Worm (Caenorhabditis elegans) whole organism, L3 larva: ENCODE measurements around the gene mtm-3.
A peak's percentile ranks its signal among the peaks of the same experiment; 100 is the strongest.

Experiments used
- R02D3.7 ChIP-seq: fragments of 150-350 bp; optimal IDR thresholded peaks from 2 replicates; lab custom pipeline; 2014; ENCODE audit warnings: missing biosample characterization, missing genetic modification characterization
- ZK546.5 ChIP-seq: sonication (generic microtip); optimal IDR thresholded peaks from 2 replicates; lab custom pipeline; 2017; ENCODE audit warnings: missing biosample characterization, missing genetic modification characterization
- aly-2 ChIP-seq: fragments of 150-350 bp; optimal IDR thresholded peaks from 2 replicates; lab custom pipeline; 2014; ENCODE audit warnings: missing biosample characterization, missing genetic modification characterization
- ama-1 ChIP-seq: fragments of 150-350 bp; optimal IDR thresholded peaks from 2 replicates; lab custom pipeline; 2018
- ceh-16 ChIP-seq: sonication (generic microtip); optimal IDR thresholded peaks from 2 replicates; lab custom pipeline; 2017; ENCODE audit warnings: missing biosample characterization, missing genetic modification characterization
- ceh-28 ChIP-seq: fragments of 150-350 bp; optimal IDR thresholded peaks from 2 replicates; lab custom pipeline; 2014; ENCODE audit warnings: missing biosample characterization, missing genetic modification reagents, missing genetic modification characterization
- ceh-82 ChIP-seq: fragments of 150-350 bp; optimal IDR thresholded peaks from 2 replicates; lab custom pipeline; 2014; ENCODE audit warnings: missing biosample characterization, missing genetic modification characterization
- ceh-9 ChIP-seq: sonication (generic microtip); optimal IDR thresholded peaks from 2 replicates; lab custom pipeline; 2018; ENCODE audit warnings: missing biosample characterization, missing genetic modification characterization
- daf-12 ChIP-seq: fragments of 150-350 bp; optimal IDR thresholded peaks from 2 replicates; lab custom pipeline; 2014; ENCODE audit warnings: missing biosample characterization, missing genetic modification reagents, missing genetic modification characterization
- egl-27 ChIP-seq: sonication (generic microtip); optimal IDR thresholded peaks from 4 replicates; lab custom pipeline; 2017; ENCODE audit warnings: missing biosample characterization, missing genetic modification reagents, missing genetic modification characterization
- egl-5 ChIP-seq: fragments of 150-350 bp; optimal IDR thresholded peaks from 2 replicates; lab custom pipeline; 2017; ENCODE audit warnings: missing biosample characterization, missing genetic modification reagents, missing genetic modification characterization, inconsistent platforms
- elt-1 ChIP-seq: fragments of 150-350 bp; optimal IDR thresholded peaks from 2 replicates; lab custom pipeline; 2014; ENCODE audit warnings: missing biosample characterization, missing genetic modification characterization
- elt-2 ChIP-seq: sonication (generic microtip); optimal IDR thresholded peaks from 2 replicates; lab custom pipeline; 2016; ENCODE audit warnings: missing genetic modification reagents, mild to moderate bottlenecking, missing genetic modification characterization, missing compliant biosample characterization
- elt-3 ChIP-seq, 3 experiments: fragments of 150-350 bp in 1 of 3; sonication (generic microtip) in 2 of 3; optimal IDR thresholded peaks; 2 replicates in 2 of 3; 4 replicates in 1 of 3; lab custom pipeline; 2014 to 2017; ENCODE audit warnings: missing biosample characterization in 3 of 3, missing genetic modification characterization in 3 of 3
- eor-1 ChIP-seq, 2 experiments: fragments of 150-350 bp; optimal IDR thresholded peaks; 2 replicates each; lab custom pipeline; 2014 to 2018; ENCODE audit warnings: missing biosample characterization in 2 of 2, missing genetic modification characterization in 2 of 2
- fkh-10 ChIP-seq: sonication (generic microtip); optimal IDR thresholded peaks from 2 replicates; lab custom pipeline; 2017; ENCODE audit warnings: missing biosample characterization, missing genetic modification reagents, missing genetic modification characterization
- fkh-2 ChIP-seq: fragments of 150-350 bp; optimal IDR thresholded peaks from 2 replicates; lab custom pipeline; 2014; ENCODE audit warnings: missing biosample characterization, missing genetic modification reagents, missing genetic modification characterization
- fos-1 ChIP-seq: fragments of 150-350 bp; optimal IDR thresholded peaks from 2 replicates; lab custom pipeline; 2014; ENCODE audit warnings: missing biosample characterization, missing genetic modification characterization
- hmg-11 ChIP-seq: sonication (generic microtip); optimal IDR thresholded peaks from 2 replicates; lab custom pipeline; 2016; ENCODE audit warnings: missing genetic modification characterization, missing compliant biosample characterization
- jun-1 ChIP-seq: fragments of 150-350 bp; optimal IDR thresholded peaks from 2 replicates; lab custom pipeline; 2014; ENCODE audit warnings: missing biosample characterization, missing genetic modification reagents, missing genetic modification characterization
- lin-15B ChIP-seq: fragments of 150-350 bp; optimal IDR thresholded peaks from 2 replicates; lab custom pipeline; 2014; ENCODE audit warnings: missing biosample characterization, missing genetic modification characterization
- lin-39 ChIP-seq: fragments of 150-350 bp; optimal IDR thresholded peaks from 2 replicates; lab custom pipeline; 2018; ENCODE audit warnings: missing biosample characterization, missing genetic modification reagents, missing genetic modification characterization
- lsy-12 ChIP-seq: sonication (generic microtip); optimal IDR thresholded peaks from 2 replicates; lab custom pipeline; 2016; ENCODE audit warnings: mild to moderate bottlenecking, missing genetic modification characterization, missing compliant biosample characterization
- mdl-1 ChIP-seq: fragments of 150-350 bp; optimal IDR thresholded peaks from 2 replicates; lab custom pipeline; 2014; ENCODE audit warnings: missing biosample characterization, missing genetic modification characterization
- mml-1 ChIP-seq: fragments of 150-350 bp; sonication (generic microtip); optimal IDR thresholded peaks from 3 replicates; lab custom pipeline; 2014; ENCODE audit warnings: missing biosample characterization, missing genetic modification characterization
- nfya-1 ChIP-seq: sonication (generic microtip); optimal IDR thresholded peaks from 2 replicates; lab custom pipeline; 2017; ENCODE audit warnings: missing genetic modification characterization, mild to moderate bottlenecking, missing compliant biosample characterization, antibody characterized with exemption, moderate library complexity; ENCODE audit not compliant: insufficient read depth
- nhr-11 ChIP-seq: fragments of 150-350 bp; optimal IDR thresholded peaks from 2 replicates; lab custom pipeline; 2014; ENCODE audit warnings: missing biosample characterization, missing genetic modification characterization
- nhr-12 ChIP-seq: fragments of 150-350 bp; optimal IDR thresholded peaks from 2 replicates; lab custom pipeline; 2014; ENCODE audit warnings: missing biosample characterization, missing genetic modification characterization
- nhr-23 ChIP-seq: fragments of 150-350 bp; optimal IDR thresholded peaks from 2 replicates; lab custom pipeline; 2014; ENCODE audit warnings: missing biosample characterization, missing genetic modification reagents, missing genetic modification characterization
- nhr-237 ChIP-seq: fragments of 150-350 bp; optimal IDR thresholded peaks from 2 replicates; lab custom pipeline; 2014; ENCODE audit warnings: missing biosample characterization, missing genetic modification characterization
- nhr-25 ChIP-seq: sonication (generic microtip); optimal IDR thresholded peaks from 2 replicates; lab custom pipeline; 2017; ENCODE audit warnings: missing biosample characterization, missing genetic modification characterization
- nhr-28 ChIP-seq: fragments of 150-350 bp; optimal IDR thresholded peaks from 2 replicates; lab custom pipeline; 2014; ENCODE audit warnings: missing biosample characterization, missing genetic modification characterization
- nhr-43 ChIP-seq: sonication (generic microtip); optimal IDR thresholded peaks from 2 replicates; lab custom pipeline; 2016; ENCODE audit warnings: mild to moderate bottlenecking, missing genetic modification characterization, missing compliant biosample characterization; ENCODE audit not compliant: poor library complexity, severe bottlenecking
- nhr-67 ChIP-seq: fragments of 150-350 bp; optimal IDR thresholded peaks from 2 replicates; lab custom pipeline; 2014; ENCODE audit warnings: missing biosample characterization, missing genetic modification characterization
- nhr-76 ChIP-seq: fragments of 150-350 bp; sonication (generic microtip); optimal IDR thresholded peaks from 5 replicates; lab custom pipeline; 2014; ENCODE audit warnings: missing biosample characterization, missing genetic modification characterization
- nhr-77 ChIP-seq: fragments of 150-350 bp; optimal IDR thresholded peaks from 2 replicates; lab custom pipeline; 2014; ENCODE audit warnings: missing biosample characterization, missing genetic modification characterization
- pha-4 ChIP-seq: fragments of 150-350 bp; optimal IDR thresholded peaks from 2 replicates; lab custom pipeline; 2014; ENCODE audit warnings: missing biosample characterization, missing genetic modification reagents, missing genetic modification characterization
- pqm-1 ChIP-seq: fragments of 150-350 bp; optimal IDR thresholded peaks from 2 replicates; lab custom pipeline; 2017; ENCODE audit warnings: missing biosample characterization, missing genetic modification characterization, inconsistent platforms
- sea-2 ChIP-seq: fragments of 150-350 bp; sonication (generic microtip); optimal IDR thresholded peaks from 4 replicates; lab custom pipeline; 2014; ENCODE audit warnings: missing biosample characterization, missing genetic modification reagents, missing genetic modification characterization
- skn-1 ChIP-seq: fragments of 150-350 bp; optimal IDR thresholded peaks from 2 replicates; lab custom pipeline; 2014; ENCODE audit warnings: missing biosample characterization, missing genetic modification characterization
- snpc-4 ChIP-seq: fragments of 150-350 bp; optimal IDR thresholded peaks from 2 replicates; lab custom pipeline; 2014; ENCODE audit warnings: missing biosample characterization, missing genetic modification characterization
- tbx-2 ChIP-seq: sonication (generic microtip); optimal IDR thresholded peaks from 2 replicates; lab custom pipeline; 2016; ENCODE audit warnings: mild to moderate bottlenecking, missing genetic modification characterization, missing compliant biosample characterization
- unc-39 ChIP-seq: sonication (generic microtip); optimal IDR thresholded peaks from 4 replicates; lab custom pipeline; 2017; ENCODE audit warnings: missing biosample characterization, missing genetic modification characterization
- unc-62 ChIP-seq: fragments of 150-350 bp; sonication (generic microtip); optimal IDR thresholded peaks from 4 replicates; lab custom pipeline; 2014; ENCODE audit warnings: missing biosample characterization, missing genetic modification reagents, missing genetic modification characterization
- zag-1 ChIP-seq: fragments of 150-350 bp; optimal IDR thresholded peaks from 2 replicates; lab custom pipeline; 2014; ENCODE audit warnings: missing biosample characterization, missing genetic modification characterization
- ztf-11 ChIP-seq: fragments of 150-350 bp; optimal IDR thresholded peaks from 2 replicates; lab custom pipeline; 2014; ENCODE audit warnings: missing biosample characterization, missing genetic modification characterization
- ztf-4 ChIP-seq: fragments of 150-350 bp; optimal IDR thresholded peaks from 2 replicates; lab custom pipeline; 2014; ENCODE audit warnings: missing biosample characterization, missing genetic modification characterization

mtm-3 gene

DNA sequence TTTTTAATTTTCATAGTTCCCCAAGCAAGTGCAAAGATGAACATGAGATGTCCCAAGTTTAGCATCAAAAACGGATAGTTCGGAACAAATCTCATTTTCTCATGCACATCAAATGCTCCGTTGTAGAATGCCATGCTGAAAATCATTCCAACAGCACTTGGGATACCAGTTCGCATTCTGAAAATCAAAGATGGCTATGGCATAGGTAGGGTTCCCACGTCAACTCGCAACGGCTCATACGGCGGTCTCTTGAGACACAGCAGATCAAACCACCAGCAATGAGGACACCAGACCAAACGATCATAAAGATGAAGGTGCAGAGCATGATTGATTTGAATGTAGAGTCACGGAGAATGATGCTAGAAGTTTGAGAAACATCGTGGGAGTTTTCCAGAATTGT lies 2.8 kb upstream of the mtm-3 start:
- TF ChIP-seq ZK546.5 (tag; lab: Kevin White, UChicago) (no peak), jun-1 (no peak), pqm-1 (tag; lab: Kevin White, UChicago) (no peak), nhr-76 (tag; lab: Kevin White, UChicago) (no peak), daf-12 (tag; lab: Kevin White, UChicago) (no peak), skn-1 (tag; lab: Kevin White, UChicago) (no peak), snpc-4 (tag; lab: Kevin White, UChicago) (no peak), nhr-77 (tag; lab: Kevin White, UChicago) (no peak), R02D3.7 (no peak), elt-2 (tag; lab: Kevin White, UChicago) (no peak), ama-1 (lab: Kevin White, UChicago) (no peak), ztf-11 (no peak)

- TF ChIP-seq pqm-1 (tag; lab: Kevin White, UChicago) (peak; percentile 84), ztf-4 (tag; lab: Kevin White, UChicago) (peak; percentile 81), eor-1 (tag; optimal IDR thresholded peaks at IDR 0.05; lab: Kevin White, UChicago) (no peak), fkh-10 (GFP tag; lab: Kevin White, UChicago) (peak; percentile 97), elt-3 (tag; optimal IDR thresholded peaks at IDR 0.05; lab: Kevin White, UChicago) (peak in 1 of 3 experiments; percentile 30), unc-62 (GFP tag; lab: Kevin White, UChicago) (peak; percentile 95), elt-1 (tag; lab: Kevin White, UChicago) (peak; percentile 87), snpc-4 (tag; lab: Kevin White, UChicago) (peak; percentile 88), nhr-237 (no peak), mml-1 (tag; lab: Kevin White, UChicago) (no peak), nfya-1 (peak; percentile 98), hmg-11 (tag; lab: Kevin White, UChicago) (peak; percentile 99), nhr-67 (tag; lab: Kevin White, UChicago) (no peak), ceh-16 (tag; lab: Kevin White, UChicago) (peak; percentile 43), lin-39 (tag; lab: Kevin White, UChicago) (peak; percentile 96), nhr-11 (tag; lab: Kevin White, UChicago) (peak; percentile 86), nhr-25 (tag; lab: Kevin White, UChicago) (peak; percentile 96), nhr-23 (tag; lab: Kevin White, UChicago) (peak; percentile 98), nhr-77 (tag; lab: Kevin White, UChicago) (peak; percentile 69), pha-4 (peak; percentile 99), nhr-43 (peak; percentile 93), fos-1 (peak; percentile 79), skn-1 (tag; lab: Kevin White, UChicago) (peak; percentile 85), elt-2 (tag; lab: Kevin White, UChicago) (peak; percentile 74), fkh-2 (peak; percentile 64), jun-1 (peak; percentile 98), egl-5 (tag; lab: Kevin White, UChicago) (peak; percentile 96), ama-1 (lab: Kevin White, UChicago) (peak; percentile 20), daf-12 (tag; lab: Kevin White, UChicago) (no peak), ztf-11 (no peak), ZK546.5 (tag; lab: Kevin White, UChicago) (peak; percentile 15), nhr-76 (tag; lab: Kevin White, UChicago) (peak; percentile 58), zag-1 (peak; percentile 54), ceh-9 (no peak), R02D3.7 (peak; percentile 82), tbx-2 (tag; lab: Kevin White, UChicago) (peak; percentile 91), ceh-28 (tag; lab: Kevin White, UChicago) (peak; percentile 98), sea-2 (GFP tag; lab: Kevin White, UChicago) (peak; percentile 43), ceh-82 (peak; percentile 88), unc-39 (tag; lab: Kevin White, UChicago) (peak; percentile 28), lin-15B (peak; percentile 86), egl-27 (tag; lab: Kevin White, UChicago) (peak; percentile 85), nhr-12 (tag; lab: Kevin White, UChicago) (no peak), nhr-28 (tag; lab: Kevin White, UChicago) (no peak), mdl-1 (tag; lab: Kevin White, UChicago) (peak; percentile 99), lsy-12 (tag; lab: Kevin White, UChicago) (peak; percentile 94), aly-2 (tag; lab: Kevin White, UChicago) (no peak)
Observed at ce11 chrIII:3801379-3801894, 1.2 kb upstream of the mtm-3 start.
